Worm (Caenorhabditis elegans): ENCODE results near the gene vep-2.

DNA sequence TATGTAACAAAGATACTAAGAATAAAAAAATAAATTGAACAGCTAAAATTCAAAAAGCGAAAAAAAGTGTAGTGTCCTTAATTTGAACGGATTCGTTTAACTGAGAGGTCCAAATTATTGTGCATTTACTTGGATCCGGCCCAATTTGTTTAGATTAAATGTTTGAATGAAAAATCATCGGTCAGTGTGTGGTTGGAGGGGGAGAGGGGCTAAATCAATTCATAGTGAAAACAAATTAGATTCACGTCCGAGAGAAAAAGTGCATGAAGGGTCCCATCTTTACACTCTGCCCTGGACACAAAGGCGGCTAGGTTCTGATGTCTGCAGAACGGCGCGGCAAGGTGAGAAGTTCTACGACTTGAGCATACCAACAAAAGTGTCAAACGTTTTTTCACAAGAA lies 9.3 kb upstream of the vep-2 start:
- TF ChIP-seq him-1 (tag; optimal IDR thresholded peaks at IDR 0.05) (no peak), W03F9.2 (tag; optimal IDR thresholded peaks at IDR 0.05) (no peak)
